Worm (Caenorhabditis elegans) whole organism, midembryonic: ENCODE data around the gene ZK512.1.

Experiments
- flt-1 ChIP-seq: fragments of 200-800 bp; sonication (Bioruptor generic); IDR thresholded peaks from 2 replicates; pipeline ENCODE4 v1.3.6; 2022; ENCODE audit warnings: missing genetic modification characterization, missing compliant biosample characterization
- ref-1 ChIP-seq: fragments of 200-800 bp; sonication (Bioruptor generic); conservative IDR thresholded peaks from 2 replicates; pipeline ENCODE4 v1.3.6; 2022; ENCODE audit warnings: missing genetic modification reagents, missing genetic modification characterization, missing compliant biosample characterization
- tab-1 ChIP-seq: fragments of 200-800 bp; sonication (Bioruptor generic); IDR thresholded peaks from 2 replicates; pipeline ENCODE4 v1.3.6; 2022; ENCODE audit warnings: missing genetic modification characterization, missing compliant biosample characterization

DNA sequence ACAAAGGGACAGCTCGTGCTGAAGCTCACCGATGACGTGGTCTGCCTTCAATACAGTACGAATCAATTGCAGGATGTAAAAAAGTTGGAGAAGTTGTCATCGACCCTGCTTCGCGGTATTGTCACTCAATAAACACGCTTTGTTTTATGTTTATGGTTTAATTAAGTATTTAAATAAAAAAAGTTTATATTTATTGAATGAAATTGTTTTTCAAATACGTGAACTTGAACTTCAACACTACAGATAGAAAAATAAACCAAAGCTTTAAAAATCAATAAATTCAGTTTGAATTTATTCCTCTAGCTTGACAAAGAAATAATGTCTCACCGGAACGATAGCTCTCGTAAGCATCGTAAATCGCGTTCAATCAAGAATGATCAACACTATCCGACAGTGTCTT, 31.0 kb downstream of the ZK512.1 start, which contains the start of gene ZK512.8:
- no peak for TF ChIP-seq ref-1 (GFP tag; lab: Robert Waterston, UW)
- no peak for TF ChIP-seq tab-1 (GFP tag; lab: Robert Waterston, UW)
- no peak for TF ChIP-seq flt-1
